Worm (Caenorhabditis elegans) whole organism, mixed stage, embryonic: ENCODE measurements around the gene F44D12.16.
A peak's percentile ranks its signal among the peaks of the same experiment; 100 is the strongest.

Experiments used
- M03D4.4 ChIP-seq: sonication (generic microtip); optimal IDR thresholded peaks from 2 replicates; lab custom pipeline; 2017; ENCODE audit warnings: mild to moderate bottlenecking, missing genetic modification characterization, missing compliant biosample characterization
- bed-3 ChIP-seq: fragments of 200-800 bp; sonication (Bioruptor generic); optimal IDR thresholded peaks from 3 replicates; lab custom pipeline; 2018; ENCODE audit warnings: mild to moderate bottlenecking, missing genetic modification characterization, moderate library complexity, missing compliant biosample characterization
- ceh-39 ChIP-seq: fragments of 150-350 bp; optimal IDR thresholded peaks from 2 replicates; lab custom pipeline; 2014; ENCODE audit warnings: missing biosample characterization, missing genetic modification characterization
- ceh-83 ChIP-seq: fragments of 200-800 bp; sonication (Bioruptor generic); optimal IDR thresholded peaks from 2 replicates; lab custom pipeline; 2018; ENCODE audit warnings: mild to moderate bottlenecking, missing genetic modification characterization, missing compliant biosample characterization
- ces-1 ChIP-seq: fragments of 150-350 bp; optimal IDR thresholded peaks from 2 replicates; lab custom pipeline; 2014; ENCODE audit warnings: missing biosample characterization, missing genetic modification reagents, missing genetic modification characterization
- cnd-1 ChIP-seq: fragments of 200-800 bp; sonication (Bioruptor generic); optimal IDR thresholded peaks from 2 replicates; lab custom pipeline; 2018; ENCODE audit warnings: mild to moderate bottlenecking, missing genetic modification characterization, missing compliant biosample characterization
- drap-1 ChIP-seq: fragments of 200-800 bp; sonication (Bioruptor generic); optimal IDR thresholded peaks from 3 replicates; lab custom pipeline; 2018; ENCODE audit warnings: mild to moderate bottlenecking, missing genetic modification characterization, missing compliant biosample characterization
- elt-1 ChIP-seq: sonication (generic microtip); optimal IDR thresholded peaks from 2 replicates; lab custom pipeline; 2017; ENCODE audit warnings: missing genetic modification characterization, mild to moderate bottlenecking, missing compliant biosample characterization, antibody characterized with exemption, moderate library complexity, borderline replicate concordance; ENCODE audit not compliant: insufficient read depth
- elt-3 ChIP-seq: fragments of 150-350 bp; optimal IDR thresholded peaks from 2 replicates; lab custom pipeline; 2014; ENCODE audit warnings: missing biosample characterization, missing genetic modification characterization
- flh-1 ChIP-seq: fragments of 200-800 bp; sonication (Bioruptor generic); optimal IDR thresholded peaks from 2 replicates; lab custom pipeline; 2018; ENCODE audit warnings: mild to moderate bottlenecking, missing genetic modification characterization, moderate library complexity, missing compliant biosample characterization
- ham-2 ChIP-seq: fragments of 200-800 bp; sonication (Bioruptor generic); optimal IDR thresholded peaks from 2 replicates; lab custom pipeline; 2018; ENCODE audit warnings: mild to moderate bottlenecking, missing genetic modification characterization, missing compliant biosample characterization
- hlh-1 ChIP-seq: fragments of 150-350 bp; optimal IDR thresholded peaks from 2 replicates; lab custom pipeline; 2014; ENCODE audit warnings: missing biosample characterization, missing genetic modification reagents, missing genetic modification characterization
- lin-13 ChIP-seq: fragments of 150-350 bp; optimal IDR thresholded peaks from 2 replicates; lab custom pipeline; 2014; ENCODE audit warnings: missing biosample characterization, missing genetic modification characterization
- lin-32 ChIP-seq: fragments of 200-800 bp; sonication (Bioruptor generic); optimal IDR thresholded peaks from 2 replicates; lab custom pipeline; 2018; ENCODE audit warnings: mild to moderate bottlenecking, missing genetic modification characterization, missing compliant biosample characterization
- lsy-2 ChIP-seq: fragments of 150-350 bp; optimal IDR thresholded peaks from 2 replicates; lab custom pipeline; 2014; ENCODE audit warnings: missing biosample characterization, missing genetic modification characterization
- mab-5 ChIP-seq: fragments of 150-350 bp; optimal IDR thresholded peaks from 2 replicates; lab custom pipeline; 2014; ENCODE audit warnings: missing biosample characterization, missing genetic modification characterization
- nhr-12 ChIP-seq: fragments of 150-350 bp; optimal IDR thresholded peaks from 2 replicates; lab custom pipeline; 2014; ENCODE audit warnings: missing biosample characterization, missing genetic modification characterization
- nhr-2 ChIP-seq: fragments of 150-350 bp; optimal IDR thresholded peaks from 2 replicates; lab custom pipeline; 2014; ENCODE audit warnings: missing biosample characterization, missing genetic modification characterization
- nhr-237 ChIP-seq: fragments of 150-350 bp; optimal IDR thresholded peaks from 2 replicates; lab custom pipeline; 2014; ENCODE audit warnings: missing biosample characterization, missing genetic modification characterization
- nhr-28 ChIP-seq: fragments of 150-350 bp; optimal IDR thresholded peaks from 2 replicates; lab custom pipeline; 2014; ENCODE audit warnings: missing biosample characterization, missing genetic modification characterization
- nhr-76 ChIP-seq: sonication (generic microtip); optimal IDR thresholded peaks from 2 replicates; lab custom pipeline; 2017; ENCODE audit warnings: missing biosample characterization, missing genetic modification characterization
- pha-4 ChIP-seq: fragments of 150-350 bp; optimal IDR thresholded peaks from 2 replicates; lab custom pipeline; 2018; ENCODE audit warnings: missing biosample characterization, missing genetic modification reagents, missing genetic modification characterization
- sem-2 ChIP-seq: fragments of 200-800 bp; sonication (Bioruptor generic); optimal IDR thresholded peaks from 2 replicates; lab custom pipeline; 2018; ENCODE audit warnings: mild to moderate bottlenecking, missing genetic modification characterization, missing compliant biosample characterization
- snpc-4 ChIP-seq: fragments of 150-350 bp; optimal IDR thresholded peaks from 2 replicates; lab custom pipeline; 2014; ENCODE audit warnings: missing biosample characterization, missing genetic modification characterization
- tbx-8 ChIP-seq: fragments of 200-800 bp; sonication (Bioruptor generic); optimal IDR thresholded peaks from 2 replicates; lab custom pipeline; 2018; ENCODE audit warnings: mild to moderate bottlenecking, missing genetic modification characterization, moderate library complexity, missing compliant biosample characterization
- unc-120 ChIP-seq: sonication (generic microtip); optimal IDR thresholded peaks from 2 replicates; lab custom pipeline; 2017; ENCODE audit warnings: missing genetic modification characterization, missing compliant biosample characterization; ENCODE audit not compliant: poor library complexity, severe bottlenecking
- unc-39 ChIP-seq: fragments of 150-350 bp; optimal IDR thresholded peaks from 2 replicates; lab custom pipeline; 2014; ENCODE audit warnings: missing biosample characterization, missing genetic modification characterization
- unc-62 ChIP-seq: fragments of 150-350 bp; optimal IDR thresholded peaks from 2 replicates; lab custom pipeline; 2014; ENCODE audit warnings: missing biosample characterization, missing genetic modification reagents, missing genetic modification characterization
- zip-8 ChIP-seq: fragments of 150-350 bp; optimal IDR thresholded peaks from 2 replicates; lab custom pipeline; 2014; ENCODE audit warnings: missing biosample characterization, missing genetic modification characterization

The F44D12.16 gene

ce11 chrIV:10053550-10053949 lies 24.7 kb downstream of the F44D12.16 start, which contains the start of gene srv-12:
TSS of gene srv-12 (minus strand) at chrIV:10053650.
- TF ChIP-seq drap-1 (GFP tag; lab: Kevin White, UChicago) = no peak
- no peak for TF ChIP-seq ham-2 (GFP tag; lab: Kevin White, UChicago)
- no peak for TF ChIP-seq elt-1 (tag; lab: Kevin White, UChicago)
- no peak for TF ChIP-seq nhr-76

ce11 chrIV:10056138-10056537 lies 27.3 kb downstream of the F44D12.16 start, which contains the start of gene T04B2.7:
TSS of gene T04B2.7 (minus strand) at chrIV:10056238.
- TF ChIP-seq hlh-1 (tag; lab: Kevin White, UChicago) (no peak), unc-62 (GFP tag; lab: Kevin White, UChicago) (no peak), mab-5 (tag; lab: Kevin White, UChicago) (no peak), drap-1 (GFP tag; lab: Kevin White, UChicago) (no peak), ham-2 (GFP tag; lab: Kevin White, UChicago) (no peak)
- TF ChIP-seq, all 35 proteins: peak for 0

- TF ChIP-seq nhr-76 = no peak
- no peak for TF ChIP-seq sem-2
- TF ChIP-seq cnd-1 (tag; lab: Kevin White, UChicago) = no peak
- no peak for TF ChIP-seq drap-1 (GFP tag; lab: Kevin White, UChicago)
- no peak for TF ChIP-seq zip-8 (tag; lab: Kevin White, UChicago)
- TF ChIP-seq ham-2 (GFP tag; lab: Kevin White, UChicago) = no peak
- TF ChIP-seq lin-13 = no peak
- TF ChIP-seq unc-62 (GFP tag; lab: Kevin White, UChicago) = no peak
- TF ChIP-seq tbx-8 = no peak
- no peak for TF ChIP-seq lin-32 (GFP tag; lab: Kevin White, UChicago)
- TF ChIP-seq pha-4 = no peak
- no peak for TF ChIP-seq unc-39
- TF ChIP-seq nhr-2 (tag; lab: Kevin White, UChicago) = no peak
- TF ChIP-seq, all 35 proteins: peak for 0
These were observed 30.3 kb downstream of the F44D12.16 start for ce11 chrIV:10059175-10059574.

ce11 chrIV:10060795-10061194 lies 31.9 kb downstream of the F44D12.16 start:
- TF ChIP-seq elt-3 (tag; lab: Kevin White, UChicago) (no peak), nhr-28 (tag; lab: Kevin White, UChicago) (no peak), unc-62 (GFP tag; lab: Kevin White, UChicago) (no peak), flh-1 (GFP tag; lab: Kevin White, UChicago) (no peak), ces-1 (GFP tag; lab: Kevin White, UChicago) (no peak), drap-1 (GFP tag; lab: Kevin White, UChicago) (no peak), bed-3 (no peak), hlh-1 (tag; lab: Kevin White, UChicago) (no peak), ceh-83 (GFP tag; lab: Kevin White, UChicago) (no peak), ham-2 (GFP tag; lab: Kevin White, UChicago) (no peak), nhr-237 (no peak), M03D4.4 (tag; lab: Kevin White, UChicago) (no peak), lin-32 (GFP tag; lab: Kevin White, UChicago) (no peak), lsy-2 (tag; lab: Kevin White, UChicago) (no peak), unc-120 (tag; lab: Kevin White, UChicago) (no peak), ceh-39 (tag; lab: Kevin White, UChicago) (no peak), snpc-4 (tag; lab: Kevin White, UChicago) (no peak), nhr-12 (no peak), elt-1 (tag; lab: Kevin White, UChicago) (no peak)

ce11 chrIV:10062728-10063127 lies 33.8 kb downstream of the F44D12.16 start, which contains the start of gene ipla-7:
TSS of gene ipla-7 (minus strand) at chrIV:10062849.
- peak; percentile 22 for TF ChIP-seq ces-1 (GFP tag; lab: Kevin White, UChicago)
- TF ChIP-seq unc-39 = no peak

- no peak for TF ChIP-seq lin-13
- TF ChIP-seq zip-8 (tag; lab: Kevin White, UChicago) = no peak
- no peak for TF ChIP-seq hlh-1 (tag; lab: Kevin White, UChicago)
- TF ChIP-seq mab-5 (tag; lab: Kevin White, UChicago) = no peak
- TF ChIP-seq unc-39 = no peak
- no peak for TF ChIP-seq cnd-1 (tag; lab: Kevin White, UChicago)
- TF ChIP-seq lin-32 (GFP tag; lab: Kevin White, UChicago) = no peak
- TF ChIP-seq nhr-237 = no peak
- no peak for TF ChIP-seq sem-2
- no peak for TF ChIP-seq elt-1 (tag; lab: Kevin White, UChicago)
- no peak for TF ChIP-seq tbx-8
- TF ChIP-seq nhr-76 = no peak
These were observed 35.1 kb downstream of the F44D12.16 start for ce11 chrIV:10063941-10064340.
